Fruit fly (Drosophila melanogaster) Kc167 (cell line): ENCODE measurements around the gene Pli.

Experiments
- Sin3A ChIP-seq: fragments of >200 bp; optimal IDR thresholded peaks from 2 replicates; lab custom pipeline; 2018; ENCODE audit warnings: missing external identifiers
- h ChIP-seq: fragments of >200 bp; optimal IDR thresholded peaks from 3 replicates; lab custom pipeline; 2018; ENCODE audit warnings: missing external identifiers
- insv ChIP-seq: fragments of >200 bp; optimal IDR thresholded peaks from 3 replicates; lab custom pipeline; 2018; ENCODE audit warnings: missing external identifiers
- psq ChIP-seq: fragments of >200 bp; optimal IDR thresholded peaks from 2 replicates; lab custom pipeline; 2017; ENCODE audit warnings: missing external identifiers
- ttk ChIP-seq: sonication (Bioruptor generic); optimal IDR thresholded peaks from 2 replicates; lab custom pipeline; 2017; ENCODE audit warnings: missing external identifiers

- TF ChIP-seq ttk (lab: Kevin White, UChicago) (no peak), h (lab: Kevin White, UChicago) (no peak), psq (lab: Kevin White, UChicago) (no peak), insv (lab: Kevin White, UChicago) (no peak), Sin3A (lab: Kevin White, UChicago) (no peak)
Measured at dm6 chr3R:23817566-23818202, 72.2 kb downstream of the Pli start.
